Worm (Caenorhabditis elegans) whole organism, L4 larva: ENCODE results near the gene pqbp-1.1.

Experiments
- F49E8.2 ChIP-seq: sonication (generic microtip); optimal IDR thresholded peaks from 2 replicates; lab custom pipeline; 2016; ENCODE audit warnings: missing compliant biosample characterization, mild to moderate bottlenecking, missing genetic modification characterization, borderline replicate concordance
- R02D3.7 ChIP-seq: fragments of 150-350 bp; sonication (generic microtip); optimal IDR thresholded peaks from 3 replicates; lab custom pipeline; 2014; ENCODE audit warnings: missing biosample characterization, missing genetic modification characterization
- T20F7.1 ChIP-seq: fragments of 200-800 bp; sonication (Bioruptor generic); optimal IDR thresholded peaks from 2 replicates; lab custom pipeline; 2018; ENCODE audit warnings: mild to moderate bottlenecking, missing genetic modification characterization, missing compliant biosample characterization
- Y105C5A.15 ChIP-seq: fragments of 200-800 bp; sonication (Bioruptor generic); IDR thresholded peaks from 2 replicates; pipeline ENCODE4 v1.3.6; 2022; ENCODE audit warnings: missing genetic modification characterization, missing compliant biosample characterization
- aly-2 ChIP-seq: sonication (generic microtip); optimal IDR thresholded peaks from 2 replicates; lab custom pipeline; 2018; ENCODE audit warnings: missing biosample characterization, missing genetic modification characterization
- arid-1 ChIP-seq: fragments of 200-800 bp; sonication (Bioruptor generic); conservative IDR thresholded peaks from 2 replicates; pipeline ENCODE4 v1.3.6; 2022; ENCODE audit warnings: missing genetic modification reagents, missing genetic modification characterization, missing compliant biosample characterization
- attf-4 ChIP-seq: sonication (generic microtip); optimal IDR thresholded peaks from 3 replicates; lab custom pipeline; 2017; ENCODE audit warnings: missing biosample characterization, missing genetic modification characterization
- ceh-32 ChIP-seq: sonication (generic microtip); optimal IDR thresholded peaks from 2 replicates; lab custom pipeline; 2016; ENCODE audit warnings: mild to moderate bottlenecking, missing genetic modification characterization, missing compliant biosample characterization; ENCODE audit not compliant: poor library complexity
- ceh-62 ChIP-seq: sonication (generic microtip); optimal IDR thresholded peaks from 2 replicates; lab custom pipeline; 2017; ENCODE audit warnings: missing biosample characterization, missing genetic modification characterization
- cey-2 ChIP-seq: sonication (generic microtip); optimal IDR thresholded peaks from 3 replicates; lab custom pipeline; 2017; ENCODE audit warnings: missing genetic modification characterization, mild to moderate bottlenecking, missing compliant biosample characterization, antibody characterized with exemption, borderline replicate concordance; ENCODE audit not compliant: insufficient read depth
- daf-12 ChIP-seq: fragments of 150-350 bp; optimal IDR thresholded peaks from 2 replicates; lab custom pipeline; 2014; ENCODE audit warnings: missing biosample characterization, missing genetic modification reagents, missing genetic modification characterization
- daf-16 ChIP-seq, 3 experiments: sonication (generic microtip); optimal IDR thresholded peaks; 2 replicates each; lab custom pipeline; 2016 to 2017; ENCODE audit warnings: missing genetic modification characterization in 3 of 3, missing genetic modification reagents in 3 of 3, mild to moderate bottlenecking in 2 of 3, missing compliant biosample characterization in 2 of 3, missing biosample characterization in 1 of 3, moderate library complexity in 1 of 3
- dmd-6 ChIP-seq: fragments of 200-800 bp; sonication (Bioruptor generic); IDR thresholded peaks from 2 replicates; pipeline ENCODE4 v1.3.6; 2022; ENCODE audit warnings: missing genetic modification reagents, missing genetic modification characterization, missing compliant biosample characterization
- dmd-9 ChIP-seq: fragments of 200-800 bp; sonication (Bioruptor generic); IDR thresholded peaks from 2 replicates; pipeline ENCODE4 v1.3.6; 2022; ENCODE audit warnings: missing genetic modification reagents, missing genetic modification characterization, missing compliant biosample characterization
- duxl-1 ChIP-seq: sonication (generic microtip); optimal IDR thresholded peaks from 2 replicates; lab custom pipeline; 2016; ENCODE audit warnings: mild to moderate bottlenecking, missing genetic modification characterization, moderate library complexity, missing compliant biosample characterization; ENCODE audit not compliant: poor library complexity
- dve-1 ChIP-seq: sonication (generic microtip); optimal IDR thresholded peaks from 2 replicates; lab custom pipeline; 2017; ENCODE audit warnings: antibody characterized with exemption, mild to moderate bottlenecking, missing genetic modification characterization, missing compliant biosample characterization; ENCODE audit not compliant: insufficient read depth
- egl-27 ChIP-seq: sonication (generic microtip); optimal IDR thresholded peaks from 3 replicates; lab custom pipeline; 2017; ENCODE audit warnings: missing biosample characterization, missing genetic modification reagents, missing genetic modification characterization
- hlh-11 ChIP-seq: fragments of 200-800 bp; sonication (Bioruptor generic); optimal IDR thresholded peaks from 2 replicates; lab custom pipeline; 2018; ENCODE audit warnings: mild to moderate bottlenecking, missing genetic modification characterization, missing compliant biosample characterization
- hlh-30 ChIP-seq: sonication (generic microtip); optimal IDR thresholded peaks from 2 replicates; lab custom pipeline; 2017; ENCODE audit warnings: antibody characterized with exemption, mild to moderate bottlenecking, missing genetic modification characterization, missing compliant biosample characterization; ENCODE audit not compliant: insufficient read depth
- lin-39 ChIP-seq: fragments of 150-350 bp; optimal IDR thresholded peaks from 2 replicates; lab custom pipeline; 2014; ENCODE audit warnings: missing biosample characterization, missing genetic modification reagents, missing genetic modification characterization
- lir-3 ChIP-seq: sonication (generic microtip); optimal IDR thresholded peaks from 2 replicates; lab custom pipeline; 2016; ENCODE audit warnings: mild to moderate bottlenecking, missing genetic modification characterization, missing compliant biosample characterization
- lsy-2 ChIP-seq, 2 experiments: fragments of 150-350 bp in 1 of 2; sonication (generic microtip) in 1 of 2; optimal IDR thresholded peaks; 2 replicates each; lab custom pipeline; 2014 to 2017; ENCODE audit warnings: missing biosample characterization in 2 of 2, missing genetic modification characterization in 2 of 2
- madf-5 ChIP-seq, 2 experiments: fragments of 200-800 bp; sonication (Bioruptor generic); IDR thresholded peaks; 2 replicates each; pipeline ENCODE4 v1.3.6; 2022; ENCODE audit warnings: missing compliant biosample characterization in 2 of 2, missing genetic modification characterization in 2 of 2
- mdl-1 ChIP-seq, 2 experiments: fragments of 150-350 bp in 1 of 2; sonication (generic microtip) in 1 of 2; optimal IDR thresholded peaks; 2 replicates each; lab custom pipeline; 2014 to 2017; ENCODE audit warnings: missing biosample characterization in 2 of 2, missing genetic modification characterization in 2 of 2
- mdt-29 ChIP-seq: fragments of 200-800 bp; sonication (Bioruptor generic); IDR thresholded peaks from 2 replicates; pipeline ENCODE4 v1.3.6; 2022; ENCODE audit warnings: missing genetic modification reagents, missing genetic modification characterization, missing compliant biosample characterization
- mep-1 ChIP-seq: fragments of 150-350 bp; sonication (generic microtip); optimal IDR thresholded peaks from 3 replicates; lab custom pipeline; 2014; ENCODE audit warnings: missing biosample characterization, missing genetic modification characterization
- mes-2 ChIP-seq: sonication (generic microtip); optimal IDR thresholded peaks from 2 replicates; lab custom pipeline; 2016; ENCODE audit warnings: missing genotype, mild to moderate bottlenecking, missing genetic modification characterization, missing compliant biosample characterization; ENCODE audit not compliant: poor library complexity, severe bottlenecking
- mxl-2 ChIP-seq: fragments of 200-800 bp; sonication (Bioruptor generic); conservative IDR thresholded peaks from 2 replicates; pipeline ENCODE4 v1.3.6; 2022; ENCODE audit warnings: missing genetic modification reagents, missing genetic modification characterization, missing compliant biosample characterization
- nhr-10 ChIP-seq: fragments of 150-350 bp; optimal IDR thresholded peaks from 2 replicates; lab custom pipeline; 2014; ENCODE audit warnings: missing biosample characterization, missing genetic modification characterization
- nhr-102 ChIP-seq: sonication (generic microtip); optimal IDR thresholded peaks from 2 replicates; lab custom pipeline; 2016; ENCODE audit warnings: mild to moderate bottlenecking, missing genetic modification characterization, moderate library complexity, missing compliant biosample characterization
- nhr-111 ChIP-seq: fragments of 200-800 bp; sonication (Bioruptor generic); optimal IDR thresholded peaks from 2 replicates; lab custom pipeline; 2018; ENCODE audit warnings: mild to moderate bottlenecking, missing genetic modification characterization, missing compliant biosample characterization
- nhr-28 ChIP-seq: fragments of 150-350 bp; optimal IDR thresholded peaks from 2 replicates; lab custom pipeline; 2014; ENCODE audit warnings: missing biosample characterization, missing genetic modification characterization
- nhr-41 ChIP-seq: fragments of 200-800 bp; sonication (Bioruptor generic); IDR thresholded peaks from 2 replicates; pipeline ENCODE4 v1.3.6; 2022; ENCODE audit warnings: missing genetic modification reagents, missing genetic modification characterization, missing compliant biosample characterization
- nhr-48 ChIP-seq: sonication (generic microtip); optimal IDR thresholded peaks from 2 replicates; lab custom pipeline; 2016; ENCODE audit warnings: mild to moderate bottlenecking, missing genetic modification characterization, missing compliant biosample characterization
- nhr-6 ChIP-seq: fragments of 150-350 bp; optimal IDR thresholded peaks from 2 replicates; lab custom pipeline; 2014; ENCODE audit warnings: missing biosample characterization, missing genetic modification characterization
- nhr-76 ChIP-seq: fragments of 150-350 bp; optimal IDR thresholded peaks from 2 replicates; lab custom pipeline; 2014; ENCODE audit warnings: missing biosample characterization, missing genetic modification characterization
- nhr-77 ChIP-seq: fragments of 150-350 bp; optimal IDR thresholded peaks from 2 replicates; lab custom pipeline; 2014; ENCODE audit warnings: missing biosample characterization, missing genetic modification characterization
- pha-4 ChIP-seq, 2 experiments: fragments of 150-350 bp in 1 of 2; fragments of 200-800 bp in 1 of 2; sonication (Bioruptor generic) in 1 of 2; IDR thresholded peaks in 1 of 2; optimal IDR thresholded peaks in 1 of 2; 2 replicates each; pipeline versions ENCODE4 v1.3.6 to Lab custom; 2014 to 2022; ENCODE audit warnings: missing genetic modification characterization in 2 of 2, missing genetic modification reagents in 2 of 2, missing biosample characterization in 1 of 2, missing compliant biosample characterization in 1 of 2
- php-3 ChIP-seq: fragments of 200-800 bp; sonication (Bioruptor generic); IDR thresholded peaks from 2 replicates; pipeline ENCODE4 v1.3.6; 2022; ENCODE audit warnings: missing genetic modification reagents, missing genetic modification characterization, missing compliant biosample characterization
- pqm-1 ChIP-seq: sonication (generic microtip); optimal IDR thresholded peaks from 2 replicates; lab custom pipeline; 2017; ENCODE audit warnings: missing biosample characterization, missing genetic modification characterization
- sdz-12 ChIP-seq: fragments of 200-800 bp; sonication (Bioruptor generic); optimal IDR thresholded peaks from 2 replicates; lab custom pipeline; 2018; ENCODE audit warnings: mild to moderate bottlenecking, missing genetic modification characterization, missing compliant biosample characterization
- snpc-4 ChIP-seq: fragments of 150-350 bp; optimal IDR thresholded peaks from 2 replicates; lab custom pipeline; 2014; ENCODE audit warnings: missing biosample characterization, missing genetic modification characterization
- tra-1 ChIP-seq: fragments of 200-800 bp; sonication (Bioruptor generic); IDR thresholded peaks from 2 replicates; pipeline ENCODE4 v1.3.6; 2022; ENCODE audit warnings: missing genetic modification reagents, missing genetic modification characterization, missing compliant biosample characterization
- ztf-11 ChIP-seq: fragments of 150-350 bp; optimal IDR thresholded peaks from 2 replicates; lab custom pipeline; 2014; ENCODE audit warnings: missing biosample characterization, missing genetic modification characterization

The pqbp-1.1 gene

DNA sequence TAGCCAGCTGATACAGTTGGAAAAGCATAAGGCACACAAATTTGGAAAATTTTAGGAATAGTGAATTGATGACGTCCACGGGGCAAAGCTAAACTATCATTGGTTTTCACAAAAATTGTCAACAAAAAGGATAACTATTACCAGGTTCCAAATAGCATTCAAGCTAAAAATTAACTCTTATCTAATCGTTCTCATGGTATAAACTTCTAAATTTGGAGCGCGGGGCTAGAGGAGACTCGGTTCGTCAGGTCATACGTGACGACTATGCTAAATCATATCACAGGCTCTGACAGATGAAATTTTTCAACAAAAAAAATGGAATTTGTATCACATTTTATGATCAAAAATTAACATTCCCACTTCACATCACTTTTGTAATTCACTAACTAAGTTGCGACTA is 37.7 kb upstream of the pqbp-1.1 start:
- TF ChIP-seq duxl-1 (tag; lab: Kevin White, UChicago): no peak
- TF ChIP-seq tra-1 (GFP tag; lab: Robert Waterston, UW): no peak
- no peak for TF ChIP-seq egl-27
- no peak for TF ChIP-seq mdt-29 (GFP tag; lab: Robert Waterston, UW)
- TF ChIP-seq Y105C5A.15 (GFP tag; lab: Robert Waterston, UW): no peak
- TF ChIP-seq nhr-76 (tag; lab: Kevin White, UChicago): no peak
- no peak for TF ChIP-seq arid-1 (GFP tag; lab: Robert Waterston, UW)
- TF ChIP-seq F49E8.2 (tag; lab: Kevin White, UChicago): no peak
- no peak for TF ChIP-seq daf-12 (tag; lab: Kevin White, UChicago)
- TF ChIP-seq ceh-62 (tag; lab: Kevin White, UChicago): no peak
- TF ChIP-seq madf-5 (GFP tag; IDR thresholded peaks at IDR 0.05; lab: Robert Waterston, UW): no peak
- no peak for TF ChIP-seq nhr-6 (tag; lab: Kevin White, UChicago)
- no peak for TF ChIP-seq snpc-4 (tag; lab: Kevin White, UChicago)
- no peak for TF ChIP-seq lir-3 (tag; lab: Kevin White, UChicago)

DNA sequence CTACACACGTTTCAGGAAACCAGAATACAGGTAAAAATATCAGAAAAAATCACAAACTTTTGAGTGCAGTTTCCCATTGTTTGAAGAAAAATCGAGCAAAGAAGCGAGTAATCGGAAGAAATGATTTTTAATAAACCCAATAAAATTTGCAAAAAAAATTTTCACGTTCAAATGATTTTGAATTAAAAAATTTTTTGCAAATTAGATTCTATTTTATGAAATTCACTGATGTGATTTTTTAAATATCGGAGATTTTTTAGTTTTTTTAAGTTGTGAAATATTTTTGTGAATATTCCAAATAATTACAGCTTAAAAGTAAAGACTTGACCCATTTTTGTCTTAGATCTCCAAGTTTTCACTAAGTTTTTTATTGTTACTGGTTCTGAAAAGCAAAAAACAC is 36.7 kb upstream of the pqbp-1.1 start, which contains the start of gene pnp-1:
TSS of gene pnp-1 (minus strand) at position 101 of the 400 bp plus-strand sequence.
- no peak for TF ChIP-seq mes-2 (tag; lab: Kevin White, UChicago)
- TF ChIP-seq nhr-111 (GFP tag; lab: Kevin White, UChicago): no peak
- TF ChIP-seq R02D3.7: no peak
- TF ChIP-seq ceh-32 (tag; lab: Kevin White, UChicago): no peak
- no peak for TF ChIP-seq attf-4 (tag; lab: Kevin White, UChicago)
- TF ChIP-seq lin-39 (tag; lab: Kevin White, UChicago): no peak
- TF ChIP-seq aly-2: no peak
- no peak for TF ChIP-seq nhr-28 (tag; lab: Kevin White, UChicago)
- no peak for TF ChIP-seq nhr-10 (tag; lab: Kevin White, UChicago)
- TF ChIP-seq snpc-4 (tag; lab: Kevin White, UChicago): no peak
- TF ChIP-seq, all 104 proteins: peak for 0

DNA sequence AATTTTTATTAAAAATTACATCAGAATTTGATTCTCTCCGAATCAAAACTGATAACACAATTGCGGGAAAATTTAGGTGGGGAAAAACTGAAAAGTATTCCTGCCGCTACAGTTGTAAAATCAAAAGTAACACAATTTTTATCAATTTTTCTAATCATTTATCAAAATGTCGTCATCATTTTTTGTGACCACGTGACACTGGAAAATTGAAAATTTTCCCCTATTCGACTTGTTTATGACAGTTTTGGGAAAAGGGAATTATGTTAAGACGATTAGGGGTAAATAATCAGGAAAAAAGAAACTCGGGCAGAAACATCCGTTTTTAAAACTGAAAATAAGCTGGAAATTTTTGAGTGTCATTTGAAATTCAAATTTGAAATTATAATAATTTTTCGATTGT is 35.4 kb upstream of the pqbp-1.1 start:
- TF ChIP-seq nhr-41 (GFP tag; lab: Robert Waterston, UW) (no peak), lsy-2 (tag; optimal IDR thresholded peaks at IDR 0.05; lab: Kevin White, UChicago) (peak in 1 of 2 experiments; percentile 9), sdz-12 (GFP tag; lab: Kevin White, UChicago) (no peak), ztf-11 (tag; lab: Kevin White, UChicago) (no peak), nhr-102 (peak; percentile 38), nhr-48 (tag; lab: Kevin White, UChicago) (peak; percentile 66), dve-1 (tag; lab: Kevin White, UChicago) (peak; percentile 90), daf-16 (GFP tag; optimal IDR thresholded peaks at IDR 0.05; lab: Kevin White, UChicago) (peak in 1 of 2 experiments; percentile 65), daf-16 (tag; optimal IDR thresholded peaks at IDR 0.05; lab: Kevin White, UChicago) (peak; percentile 99), pha-4 (GFP tag; IDR thresholded peaks at IDR 0.05; lab: Robert Waterston, UW) (peak; percentile 20; the same call in 1 of the 2 replicates), pha-4 (tag; optimal IDR thresholded peaks at IDR 0.05; lab: Kevin White, UChicago) (no peak), mdl-1 (tag; optimal IDR thresholded peaks at IDR 0.05; lab: Kevin White, UChicago) (peak in 1 of 2 experiments; percentile 43), egl-27 (no peak), hlh-11 (tag; lab: Kevin White, UChicago) (peak; percentile 83), cey-2 (tag; lab: Kevin White, UChicago) (peak; percentile 24), dmd-9 (no peak), php-3 (GFP tag; lab: Robert Waterston, UW) (peak; percentile 78; the same call in 1 of the 2 replicates), tra-1 (GFP tag; lab: Robert Waterston, UW) (peak; percentile 63; the same call in 1 of the 2 replicates), nhr-77 (tag; lab: Kevin White, UChicago) (peak; percentile 80), mxl-2 (GFP tag; lab: Robert Waterston, UW) (no peak), ceh-62 (tag; lab: Kevin White, UChicago) (no peak), T20F7.1 (GFP tag; lab: Kevin White, UChicago) (no peak), mdt-29 (GFP tag; lab: Robert Waterston, UW) (peak; percentile 32; the same call in 1 of the 2 replicates), pqm-1 (tag; lab: Kevin White, UChicago) (peak; percentile 57), mep-1 (tag; lab: Kevin White, UChicago) (peak; percentile 23), dmd-6 (GFP tag; lab: Robert Waterston, UW) (peak; percentile 92), nhr-28 (tag; lab: Kevin White, UChicago) (peak; percentile 80), hlh-30 (peak; percentile 66)
